Fruit fly (Drosophila melanogaster) whole organism, larva: Measurements from ENCODE around the gene CG42588.

Experiments
- noc ChIP-seq: fragments of 200-800 bp; sonication (Bioruptor generic); optimal IDR thresholded peaks from 3 replicates; lab custom pipeline; 2019; ENCODE audit warnings: missing biosample characterization, mild to moderate bottlenecking, missing genetic modification characterization, moderate library complexity

CG42588 gene

dm6 chr3L:12833864-12834525, 19.9 kb downstream of the CG42588 start:
- TF ChIP-seq noc (tag; lab: Kevin White, UChicago): no peak

- no peak for TF ChIP-seq noc (tag; lab: Kevin White, UChicago)
These were observed 20.6 kb downstream of the CG42588 start for dm6 chr3L:12834526-12835213.

DNA sequence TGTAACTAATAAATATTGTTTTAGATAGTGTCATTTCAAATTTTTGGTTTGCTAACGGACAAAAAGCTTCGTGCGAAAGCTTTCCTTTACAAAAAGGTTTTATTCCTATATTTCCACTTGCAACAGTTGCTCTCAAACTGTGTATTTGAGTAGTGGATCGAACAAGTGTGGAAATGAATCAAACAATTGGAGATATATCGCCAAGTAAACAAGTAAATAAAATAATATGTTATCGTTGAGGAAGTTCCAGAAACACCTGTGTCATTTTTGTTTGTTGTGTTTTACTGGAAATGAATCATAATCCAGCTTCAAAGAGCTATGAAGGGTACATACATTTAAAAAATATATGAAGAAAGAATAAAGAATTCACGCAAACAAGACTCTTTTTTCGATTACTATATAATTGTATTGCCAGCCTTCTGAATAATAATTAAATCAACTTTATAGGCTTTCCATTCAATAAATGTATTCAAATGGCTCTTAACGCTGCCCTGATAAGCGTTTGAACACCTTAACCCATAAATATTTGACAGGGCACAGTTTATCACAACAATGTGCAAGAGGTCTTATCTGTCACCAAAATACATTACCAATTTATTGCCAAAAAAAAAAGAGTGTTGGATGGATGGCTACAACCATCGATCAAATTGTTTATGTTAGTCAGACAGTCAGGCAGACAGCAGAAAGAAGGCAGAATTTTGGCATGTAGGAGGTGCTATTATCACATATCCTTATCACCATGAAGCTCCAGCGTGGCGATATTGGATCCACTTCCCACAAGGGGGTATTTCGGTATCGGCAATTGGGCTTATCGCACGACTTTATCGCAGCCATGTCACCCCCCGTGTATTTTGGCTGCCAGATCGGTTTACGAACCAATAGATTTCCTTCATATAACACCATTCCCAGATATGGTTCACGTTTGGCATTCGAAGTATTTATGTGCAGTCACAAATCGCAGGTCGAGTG, 21.7 kb downstream of the CG42588 start:
- TF ChIP-seq noc (tag; lab: Kevin White, UChicago): peak; percentile 58

dm6 chr3L:12837196-12837720, 23.2 kb downstream of the CG42588 start:
- TF ChIP-seq noc (tag; lab: Kevin White, UChicago): peak; percentile 50

DNA sequence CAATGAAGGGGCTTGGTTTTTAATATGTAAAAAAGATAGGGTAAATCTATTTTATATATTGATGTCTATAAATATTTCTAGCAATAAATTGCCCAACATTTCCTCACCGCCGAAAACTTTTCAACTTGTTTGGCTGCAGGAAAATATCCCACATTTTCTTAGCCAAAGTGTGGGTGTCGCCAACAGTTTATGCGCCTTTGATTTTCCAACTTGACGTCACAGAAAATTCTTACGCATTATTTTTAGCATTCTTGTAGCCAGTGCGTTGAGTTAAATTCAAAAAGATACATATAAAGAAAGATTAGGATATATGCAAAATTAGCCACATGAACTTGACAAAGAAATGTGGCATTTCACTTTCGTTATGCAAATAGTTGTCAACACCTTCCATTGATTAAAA, 25.8 kb downstream of the CG42588 start:
- no peak for TF ChIP-seq noc (tag; lab: Kevin White, UChicago)

DNA sequence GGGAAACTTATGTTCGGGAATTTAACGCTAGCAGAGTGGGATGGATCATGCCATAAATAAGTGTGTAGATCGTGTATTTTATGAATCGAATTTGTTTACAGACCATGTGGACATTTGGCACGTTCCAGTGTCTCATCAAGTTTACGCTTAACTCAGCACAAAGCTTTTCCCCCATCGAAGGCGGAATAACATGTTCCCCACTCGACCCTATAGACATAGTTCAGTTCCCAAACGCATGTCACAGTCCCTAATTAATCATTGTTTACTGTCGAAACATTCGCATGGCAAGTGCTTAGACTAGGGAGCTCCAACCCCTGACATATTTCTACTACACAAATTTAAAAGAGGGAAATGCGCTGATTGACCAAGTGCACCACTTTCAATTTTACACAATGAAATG, 27.4 kb downstream of the CG42588 start:
- no peak for TF ChIP-seq noc (tag; lab: Kevin White, UChicago)

DNA sequence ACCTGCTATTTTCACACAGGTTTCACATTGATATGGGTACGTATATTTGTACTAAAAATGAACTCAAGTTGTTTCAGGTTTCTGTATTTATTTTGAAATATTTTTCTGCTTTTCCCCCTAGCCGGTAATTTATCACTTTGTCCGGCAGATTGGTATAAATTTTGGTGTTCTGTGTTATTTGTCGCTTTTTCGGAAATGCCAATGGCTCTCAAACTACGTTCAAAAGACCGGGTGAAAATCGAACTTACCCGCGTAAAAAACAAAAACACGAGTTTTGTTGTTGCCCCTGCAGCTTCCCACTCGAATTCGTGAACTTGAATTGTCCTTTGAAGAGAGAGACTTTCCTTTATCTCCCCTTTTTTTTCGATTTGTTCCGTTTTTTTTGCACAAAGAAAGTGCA, 28.5 kb downstream of the CG42588 start:
- no peak for TF ChIP-seq noc (tag; lab: Kevin White, UChicago)

DNA sequence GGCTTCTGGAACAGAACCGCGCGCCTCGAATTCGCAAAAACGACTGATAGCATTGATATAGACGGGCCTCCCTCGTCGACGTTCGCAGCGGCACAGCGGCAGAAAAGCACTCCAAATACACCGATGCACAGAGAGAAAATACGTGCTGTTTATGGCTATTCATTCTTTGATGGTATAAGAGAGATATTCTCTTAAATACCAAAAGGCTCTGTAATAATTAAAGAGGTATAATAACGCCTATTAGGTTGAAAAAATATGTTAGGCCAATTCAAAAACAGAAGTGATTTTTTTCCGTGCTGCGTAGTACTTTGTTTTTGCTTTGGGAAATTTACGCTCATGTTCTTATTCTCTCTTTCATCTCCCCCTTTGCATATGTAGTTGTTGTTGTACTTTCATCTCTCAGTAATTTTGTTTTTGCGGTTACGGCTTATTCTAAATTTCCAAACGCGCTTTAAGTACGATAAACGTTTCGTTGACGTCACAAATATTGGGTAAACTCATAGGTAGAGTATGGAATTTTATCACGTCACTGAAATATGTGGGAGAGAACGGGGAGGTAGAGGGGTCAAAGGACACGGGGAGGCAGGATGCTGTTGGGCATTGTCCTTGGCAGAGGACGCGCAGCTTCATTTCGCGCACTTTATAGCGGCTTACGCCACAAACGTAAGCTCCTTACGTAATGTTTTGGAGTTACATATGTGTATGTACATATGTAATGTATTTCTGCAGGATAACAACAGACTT, 29.2 kb downstream of the CG42588 start, which contains the start of gene nebu:
Gene nebu, minus strand, starts transcription at position 51 of the 744 bp plus-strand sequence.
- peak; percentile 98 for TF ChIP-seq noc (tag; lab: Kevin White, UChicago)

- no peak for TF ChIP-seq noc (tag; lab: Kevin White, UChicago)
These were observed 35.8 kb downstream of the CG42588 start, which contains the start of the genes CG10948 and Wbp2 for dm6 chr3L:12849867-12850301. Gene CG10948 (minus strand): TSS chr3L:12850117. Gene Wbp2 (plus strand): TSS chr3L:12850165.

DNA sequence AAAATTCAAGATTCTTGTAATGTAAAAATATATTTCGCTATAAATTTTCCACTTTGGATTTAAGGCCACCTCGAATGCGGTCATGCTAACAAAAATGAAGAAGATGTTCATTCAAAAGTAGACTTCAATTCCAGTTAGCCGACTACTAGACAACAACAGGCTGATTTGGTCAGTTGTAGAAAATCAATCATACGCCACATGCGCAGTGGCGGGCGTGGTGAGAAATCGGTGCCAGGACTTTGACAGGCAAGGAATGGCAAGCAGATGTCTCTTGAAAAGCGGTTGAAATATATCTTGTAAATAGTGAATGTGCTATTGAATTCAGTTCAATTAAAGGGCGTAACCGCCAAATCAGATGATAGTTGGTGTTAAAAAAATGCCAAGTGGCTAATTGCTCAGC, 39.4 kb downstream of the CG42588 start, which contains the start of gene Ent3:
Gene Ent3, plus strand, starts transcription at position 224 of the 400 bp plus-strand sequence.
- TF ChIP-seq noc (tag; lab: Kevin White, UChicago): no peak

DNA sequence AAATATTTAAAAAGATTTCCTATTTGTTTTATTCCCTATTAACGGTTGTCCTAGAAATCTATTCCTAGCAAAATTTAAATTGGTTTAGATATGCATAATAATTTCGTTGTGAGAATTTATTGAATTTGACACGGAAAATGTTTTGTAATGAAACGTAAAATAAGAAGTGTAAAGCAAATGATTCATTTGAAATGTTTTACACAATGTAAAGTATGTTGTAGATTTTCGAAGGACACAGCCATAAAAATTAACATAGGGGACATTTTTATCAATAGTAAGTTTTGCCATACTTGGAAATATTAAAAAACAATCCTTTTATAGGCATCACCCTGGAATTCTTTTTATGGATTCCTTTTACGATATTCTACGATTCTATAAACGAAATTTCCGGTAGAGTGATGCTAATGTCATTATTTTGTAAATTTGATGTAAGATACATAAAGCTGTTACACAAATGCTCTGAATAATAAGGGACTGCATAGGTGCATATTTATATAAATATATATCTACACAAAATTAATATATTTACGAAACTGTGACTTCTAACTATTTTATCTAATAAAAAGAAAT, 43.6 kb downstream of the CG42588 start:
- no peak for TF ChIP-seq noc (tag; lab: Kevin White, UChicago)

- no peak for TF ChIP-seq noc (tag; lab: Kevin White, UChicago)
These were observed 47.3 kb downstream of the CG42588 start, which contains the start of gene CG32107 for dm6 chr3L:12861255-12861899. Gene CG32107 (minus strand): TSS chr3L:12861305.

DNA sequence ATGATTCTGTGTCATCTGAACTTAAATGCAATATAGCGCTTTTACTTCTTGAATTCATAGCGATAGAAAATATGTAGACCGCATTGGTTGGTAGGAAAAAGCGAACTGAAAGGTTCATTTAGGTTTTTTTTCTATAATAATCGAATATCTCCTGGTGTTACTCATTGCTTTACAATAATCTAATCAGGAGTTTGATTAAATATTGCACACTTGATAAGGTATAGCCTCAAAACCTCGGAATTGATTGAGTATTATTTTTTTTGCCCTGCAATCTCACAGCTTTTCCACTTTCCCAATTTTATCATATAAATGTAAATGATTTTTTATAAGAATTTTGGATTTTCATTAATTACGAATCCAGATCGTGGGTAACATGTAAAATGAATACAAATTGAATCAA, 48.8 kb downstream of the CG42588 start, which contains the start of gene CG10943:
Gene CG10943, minus strand, starts transcription at position 101 of the 400 bp plus-strand sequence.
- no peak for TF ChIP-seq noc (tag; lab: Kevin White, UChicago)

DNA sequence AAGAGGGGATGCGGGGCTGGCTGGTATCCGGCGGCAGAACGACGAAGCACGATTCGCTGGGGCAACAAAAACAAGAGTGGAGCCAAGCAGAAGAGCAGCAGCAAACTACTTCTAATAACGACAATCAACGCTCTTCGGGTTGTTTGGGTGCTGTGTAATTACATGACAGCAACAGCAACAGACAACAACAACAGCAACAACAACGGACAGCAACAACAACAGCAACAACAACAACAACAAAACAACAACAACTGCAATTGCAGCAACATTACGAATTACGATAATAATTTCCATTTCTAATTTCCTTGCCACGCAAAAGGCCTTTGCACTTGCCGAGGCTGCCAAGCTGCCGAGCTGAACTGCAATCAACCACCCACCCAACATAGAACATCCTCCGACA, 50.4 kb downstream of the CG42588 start:
- no peak for TF ChIP-seq noc (tag; lab: Kevin White, UChicago)
